Fruit fly (Drosophila melanogaster) whole organism, embryonic: ENCODE results near the gene Ada2a.

Source experiments
- Abd-B ChIP-seq: fragments of 200-800 bp; sonication (Bioruptor generic); optimal IDR thresholded peaks from 2 replicates; lab custom pipeline; 2018; ENCODE audit warnings: missing biosample characterization, mild to moderate bottlenecking, missing genetic modification characterization, moderate library complexity
- Atf6 ChIP-seq: fragments of 200-800 bp; sonication (Bioruptor generic); IDR thresholded peaks from 2 replicates; pipeline ENCODE4 v1.3.6; 2022; ENCODE audit warnings: missing biosample characterization, missing genetic modification characterization
- B-H1 ChIP-seq: fragments of 200-800 bp; sonication (Bioruptor generic); IDR thresholded peaks from 3 replicates; pipeline ENCODE4 v1.3.6; 2022; ENCODE audit warnings: missing biosample characterization, missing genetic modification characterization
- CG12236 ChIP-seq: fragments of 200-800 bp; sonication (Bioruptor generic); optimal IDR thresholded peaks from 2 replicates; lab custom pipeline; 2016; ENCODE audit warnings: missing biosample characterization, missing genetic modification characterization
- CG13123 ChIP-seq: fragments of 200-800 bp; sonication (Bioruptor generic); optimal IDR thresholded peaks from 2 replicates; lab custom pipeline; 2016; ENCODE audit warnings: missing biosample characterization, missing genetic modification characterization
- CG13287 ChIP-seq: fragments of 200-800 bp; sonication (Bioruptor generic); IDR thresholded peaks from 2 replicates; pipeline ENCODE4 v1.3.6; 2022; ENCODE audit warnings: missing biosample characterization, missing genetic modification characterization; ENCODE audit not compliant: partially characterized antibody
- CG13296 ChIP-seq: fragments of 200-800 bp; sonication (Bioruptor generic); optimal IDR thresholded peaks from 3 replicates; lab custom pipeline; 2018; ENCODE audit warnings: missing biosample characterization, mild to moderate bottlenecking, missing genetic modification characterization
- CG14860 ChIP-seq: fragments of 200-800 bp; sonication (Bioruptor generic); IDR thresholded peaks from 3 replicates; pipeline ENCODE4 v1.3.6; 2022; ENCODE audit warnings: missing biosample characterization, missing genetic modification characterization; ENCODE audit not compliant: partially characterized antibody
- CG16813 ChIP-seq: fragments of 200-800 bp; sonication (Bioruptor generic); IDR thresholded peaks from 3 replicates; pipeline ENCODE4 v1.3.6; 2022; ENCODE audit warnings: missing biosample characterization, missing genetic modification characterization; ENCODE audit not compliant: partially characterized antibody
- CG16815 ChIP-seq: fragments of 200-800 bp; sonication (Bioruptor generic); optimal IDR thresholded peaks from 3 replicates; lab custom pipeline; 2017; ENCODE audit warnings: missing biosample characterization, mild to moderate bottlenecking, missing genetic modification characterization
- CG17328 ChIP-seq: fragments of 200-800 bp; sonication (Bioruptor generic); IDR thresholded peaks from 2 replicates; pipeline ENCODE4 v1.3.6; 2022; ENCODE audit warnings: missing biosample characterization, missing genetic modification characterization
- CG17568 ChIP-seq: fragments of 200-800 bp; sonication (Bioruptor generic); optimal IDR thresholded peaks from 2 replicates; lab custom pipeline; 2018; ENCODE audit warnings: missing biosample characterization, mild to moderate bottlenecking, missing genetic modification characterization, moderate library complexity
- CG2129 ChIP-seq: fragments of 200-800 bp; sonication (Bioruptor generic); IDR thresholded peaks from 2 replicates; pipeline ENCODE4 v1.3.6; 2022; ENCODE audit warnings: missing biosample characterization, missing genetic modification characterization; ENCODE audit not compliant: partially characterized antibody
- CG30020 ChIP-seq: fragments of 200-800 bp; optimal IDR thresholded peaks from 2 replicates; lab custom pipeline; 2019; ENCODE audit warnings: missing biosample characterization, mild to moderate bottlenecking, missing genetic modification characterization, moderate library complexity
- CG31365 ChIP-seq: fragments of 200-800 bp; sonication (Bioruptor generic); optimal IDR thresholded peaks from 2 replicates; lab custom pipeline; 2018; ENCODE audit warnings: missing biosample characterization, mild to moderate bottlenecking, missing genetic modification characterization
- CG6689 ChIP-seq: fragments of 200-800 bp; sonication (Bioruptor generic); IDR thresholded peaks from 2 replicates; pipeline ENCODE4 v1.3.6; 2022; ENCODE audit warnings: missing biosample characterization, missing genetic modification characterization
- CG8765 ChIP-seq: fragments of 200-800 bp; sonication (Bioruptor generic); IDR thresholded peaks from 2 replicates; pipeline ENCODE4 v1.3.6; 2022; ENCODE audit warnings: missing biosample characterization, missing genetic modification characterization
- Chrac-16 ChIP-seq: fragments of 200-800 bp; sonication (Bioruptor generic); optimal IDR thresholded peaks from 3 replicates; lab custom pipeline; 2016; ENCODE audit warnings: missing biosample characterization, missing genetic modification characterization
- Dfd ChIP-seq, 2 experiments: fragments of >200 bp; optimal IDR thresholded peaks; 2 replicates each; lab custom pipeline; 2017; ENCODE audit warnings: missing biosample characterization in 2 of 2, missing genetic modification characterization in 2 of 2
- E2f2 ChIP-seq: fragments of 200-800 bp; sonication (Bioruptor generic); IDR thresholded peaks from 2 replicates; pipeline ENCODE4 v1.3.6; 2022; ENCODE audit warnings: missing biosample characterization, missing genetic modification characterization
- ERR ChIP-seq: fragments of 200-800 bp; sonication (Bioruptor generic); optimal IDR thresholded peaks from 2 replicates; lab custom pipeline; 2016; ENCODE audit warnings: missing biosample characterization, missing genetic modification characterization
- Max ChIP-seq: fragments of 200-800 bp; sonication (Bioruptor generic); optimal IDR thresholded peaks from 2 replicates; lab custom pipeline; 2016; ENCODE audit warnings: missing biosample characterization, mild to moderate bottlenecking, missing genetic modification characterization
- NFAT ChIP-seq: fragments of 200-800 bp; sonication (Bioruptor generic); IDR thresholded peaks from 2 replicates; pipeline ENCODE4 v1.3.6; 2022; ENCODE audit warnings: missing biosample characterization, missing genetic modification characterization
- Neu2 ChIP-seq: fragments of 200-800 bp; sonication (Bioruptor generic); optimal IDR thresholded peaks from 3 replicates; lab custom pipeline; 2016; ENCODE audit warnings: missing biosample characterization, missing genetic modification characterization, borderline replicate concordance
- Opbp ChIP-seq: fragments of 200-800 bp; sonication (Bioruptor generic); IDR thresholded peaks from 3 replicates; pipeline ENCODE4 v1.3.6; 2022; ENCODE audit warnings: missing biosample characterization, missing genetic modification characterization; ENCODE audit not compliant: partially characterized antibody
- Xbp1 ChIP-seq: fragments of 200-800 bp; sonication (Bioruptor generic); optimal IDR thresholded peaks from 3 replicates; lab custom pipeline; 2016; ENCODE audit warnings: missing biosample characterization, mild to moderate bottlenecking, missing genetic modification characterization
- disco-r ChIP-seq: fragments of 200-800 bp; sonication (Bioruptor generic); optimal IDR thresholded peaks from 2 replicates; lab custom pipeline; 2016; ENCODE audit warnings: missing biosample characterization, missing genetic modification characterization
- gsb-n ChIP-seq: fragments of 200-800 bp; sonication (Bioruptor generic); optimal IDR thresholded peaks from 3 replicates; lab custom pipeline; 2018; ENCODE audit warnings: missing biosample characterization, mild to moderate bottlenecking, missing genetic modification characterization
- kay ChIP-seq: fragments of 200-800 bp; sonication (Bioruptor generic); optimal IDR thresholded peaks from 2 replicates; lab custom pipeline; 2016; ENCODE audit warnings: missing biosample characterization, missing genetic modification characterization
- lab ChIP-seq: fragments of 200-800 bp; sonication (Bioruptor generic); optimal IDR thresholded peaks from 3 replicates; lab custom pipeline; 2017; ENCODE audit warnings: missing biosample characterization, missing genetic modification characterization, mild to moderate bottlenecking, moderate library complexity, missing genetic modification reagents
- nau ChIP-seq: fragments of 200-800 bp; sonication (Bioruptor generic); optimal IDR thresholded peaks from 3 replicates; lab custom pipeline; 2017; ENCODE audit warnings: missing biosample characterization, mild to moderate bottlenecking, missing genetic modification characterization, missing genetic modification reagents
- p53 ChIP-seq: fragments of 200-800 bp; sonication (Bioruptor generic); optimal IDR thresholded peaks from 2 replicates; lab custom pipeline; 2016; ENCODE audit warnings: missing biosample characterization, missing genetic modification characterization
- pho ChIP-seq: fragments of 200-800 bp; sonication (Bioruptor generic); optimal IDR thresholded peaks from 2 replicates; lab custom pipeline; 2016; ENCODE audit warnings: missing biosample characterization, missing genetic modification characterization
- run ChIP-seq: fragments of 200-800 bp; sonication (Bioruptor generic); optimal IDR thresholded peaks from 3 replicates; lab custom pipeline; 2018; ENCODE audit warnings: missing biosample characterization, mild to moderate bottlenecking, missing genetic modification characterization
- schlank ChIP-seq: fragments of 200-800 bp; sonication (Bioruptor generic); optimal IDR thresholded peaks from 2 replicates; lab custom pipeline; 2018; ENCODE audit warnings: missing biosample characterization, mild to moderate bottlenecking, missing genetic modification characterization
- sim ChIP-seq: fragments of 200-800 bp; sonication (Bioruptor generic); IDR thresholded peaks from 2 replicates; pipeline ENCODE4 v1.3.6; 2022; ENCODE audit warnings: missing biosample characterization, missing genetic modification characterization
- sqz ChIP-seq: fragments of 200-800 bp; sonication (Bioruptor generic); optimal IDR thresholded peaks from 3 replicates; lab custom pipeline; 2018; ENCODE audit warnings: missing biosample characterization, mild to moderate bottlenecking, missing genetic modification characterization
- tna ChIP-seq: fragments of 200-800 bp; sonication (Bioruptor generic); IDR thresholded peaks from 2 replicates; pipeline ENCODE4 v1.3.6; 2022; ENCODE audit warnings: missing biosample characterization, missing genetic modification characterization; ENCODE audit not compliant: partially characterized antibody
- usp ChIP-seq: fragments of >200 bp; optimal IDR thresholded peaks from 2 replicates; lab custom pipeline; 2017; ENCODE audit warnings: missing biosample characterization, missing genetic modification characterization
- vvl ChIP-seq: fragments of 200-800 bp; sonication (Bioruptor generic); IDR thresholded peaks from 2 replicates; pipeline ENCODE4 v1.3.6; 2022; ENCODE audit warnings: missing biosample characterization, missing genetic modification characterization
- zen ChIP-seq: fragments of 200-800 bp; sonication (Bioruptor generic); optimal IDR thresholded peaks from 3 replicates; lab custom pipeline; 2018; ENCODE audit warnings: missing biosample characterization, mild to moderate bottlenecking, missing genetic modification characterization, moderate library complexity

Ada2a gene

dm6 chr3R:18301569-18301968, 46.3 kb upstream of the Ada2a start, which contains the start of gene Polr1E (continued):
- TF ChIP-seq vvl (GFP tag; lab: Robert Waterston, UW) (no peak), CG8765 (GFP tag; lab: Robert Waterston, UW) (no peak), Abd-B (GFP tag; lab: Kevin White, UChicago) (no peak), ERR (GFP tag; lab: Kevin White, UChicago) (no peak), kay (GFP tag; lab: Kevin White, UChicago) (no peak), tna (GFP tag; lab: Robert Waterston, UW) (no peak), usp (GFP tag; lab: Kevin White, UChicago) (no peak), CG17328 (GFP tag; lab: Robert Waterston, UW) (no peak), zen (tag; lab: Kevin White, UChicago) (no peak), CG31365 (tag; lab: Kevin White, UChicago) (no peak), CG16813 (GFP tag; lab: Robert Waterston, UW) (peak; percentile 56; the same call in 2 of the 3 replicates), nau (GFP tag; lab: Kevin White, UChicago) (no peak), lab (GFP tag; lab: Kevin White, UChicago) (no peak), pho (GFP tag; lab: Kevin White, UChicago) (no peak), Dfd (GFP tag; optimal IDR thresholded peaks at IDR 0.05; lab: Kevin White, UChicago) (no peak), Neu2 (GFP tag; lab: Kevin White, UChicago) (no peak), CG2129 (GFP tag; lab: Robert Waterston, UW) (peak; percentile 20; the same call in 1 of the 2 replicates), B-H1 (no peak), Xbp1 (peak; percentile 24), CG17568 (GFP tag; lab: Kevin White, UChicago) (no peak), run (tag; lab: Kevin White, UChicago) (no peak), CG6689 (GFP tag; lab: Robert Waterston, UW) (no peak), CG16815 (GFP tag; lab: Kevin White, UChicago) (no peak), CG12236 (no peak), Chrac-16 (GFP tag; lab: Kevin White, UChicago) (no peak), schlank (no peak), Atf6 (GFP tag; lab: Robert Waterston, UW) (no peak), NFAT (GFP tag; lab: Robert Waterston, UW) (no peak), CG13123 (GFP tag; lab: Kevin White, UChicago) (no peak), gsb-n (tag; lab: Kevin White, UChicago) (no peak), CG14860 (GFP tag; lab: Robert Waterston, UW) (peak; percentile 62; the same call in 2 of the 3 replicates), sim (no peak), Max (GFP tag; lab: Kevin White, UChicago) (peak; percentile 91), E2f2 (GFP tag; lab: Robert Waterston, UW) (peak; percentile 94), CG13287 (peak; percentile 79), p53 (GFP tag; lab: Kevin White, UChicago) (no peak), CG13296 (GFP tag; lab: Kevin White, UChicago) (no peak), Opbp (GFP tag; lab: Robert Waterston, UW) (peak; percentile 63; the same call in 2 of the 3 replicates), CG30020 (tag; lab: Kevin White, UChicago) (peak; percentile 37), disco-r (GFP tag; lab: Kevin White, UChicago) (no peak), sqz (GFP tag; lab: Kevin White, UChicago) (no peak)
